Worm (Caenorhabditis elegans): Measurements from ENCODE around the gene cpb-2.
A peak's percentile ranks its signal among the peaks of the same experiment; 100 is the strongest.

cpb-2 gene

DNA sequence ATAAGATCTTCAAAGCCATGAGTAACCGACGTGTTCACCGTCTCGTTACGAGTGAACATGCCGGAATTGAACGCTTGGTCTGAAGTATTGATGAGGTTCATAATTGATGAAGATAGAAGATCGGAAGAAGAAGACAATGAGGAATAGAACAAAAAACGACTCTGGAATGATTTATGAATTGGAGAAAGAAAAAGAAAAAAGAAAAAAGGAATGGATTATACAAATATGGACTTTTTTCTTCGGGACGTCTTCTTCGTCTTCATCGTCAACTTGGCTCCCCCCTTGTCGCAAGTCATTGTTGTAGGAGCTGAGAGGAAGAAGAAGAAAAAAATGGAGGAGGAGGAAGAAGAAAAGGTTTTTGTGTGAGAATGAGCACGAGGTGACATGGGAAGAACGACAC, 34.4 kb downstream of the cpb-2 start, which contains the start of gene srsy-2:
srsy-2 (minus strand) TSS at position 101 of the 400 bp plus-strand sequence.
- TF ChIP-seq ztf-4 (tag; optimal IDR thresholded peaks at IDR 0.05) = no peak
- TF ChIP-seq lin-39 (tag; optimal IDR thresholded peaks at IDR 0.05) = no peak
- TF ChIP-seq nhr-23 (tag; optimal IDR thresholded peaks at IDR 0.05) = no peak
- TF ChIP-seq unc-39 (tag; optimal IDR thresholded peaks at IDR 0.05) = no peak
- TF ChIP-seq unc-55 (GFP tag; optimal IDR thresholded peaks at IDR 0.05) = peak; percentile 67
- TF ChIP-seq nhr-10 (tag; optimal IDR thresholded peaks at IDR 0.05) = no peak
- TF ChIP-seq mdl-1 (tag; optimal IDR thresholded peaks at IDR 0.05) = no peak
- TF ChIP-seq crh-2 (tag; optimal IDR thresholded peaks at IDR 0.05) = no peak
- no peak for TF ChIP-seq egl-27 (tag; optimal IDR thresholded peaks at IDR 0.05)
- TF ChIP-seq sma-9 (GFP tag; optimal IDR thresholded peaks at IDR 0.05) = peak; percentile 8
- TF ChIP-seq sma-9 (tag; optimal IDR thresholded peaks at IDR 0.05) = no peak
- peak; percentile 1 for TF ChIP-seq mab-5 (tag; optimal IDR thresholded peaks at IDR 0.05)

ce11 chrII:6230116-6230515, 37.5 kb downstream of the cpb-2 start:
- no peak for TF ChIP-seq nhr-129 (tag; optimal IDR thresholded peaks at IDR 0.05)
- no peak for TF ChIP-seq mdl-1 (tag; optimal IDR thresholded peaks at IDR 0.05)
- TF ChIP-seq unc-55 (GFP tag; optimal IDR thresholded peaks at IDR 0.05) = no peak
- no peak for TF ChIP-seq C34F6.9 (tag; optimal IDR thresholded peaks at IDR 0.05)
- TF ChIP-seq ztf-1 (GFP tag; conservative IDR thresholded peaks at IDR 0.05) = no peak
- no peak for TF ChIP-seq unc-62 (GFP tag; optimal IDR thresholded peaks at IDR 0.05)
- TF ChIP-seq nhr-23 (tag; optimal IDR thresholded peaks at IDR 0.05) = no peak
- TF ChIP-seq unc-39 (tag; optimal IDR thresholded peaks at IDR 0.05) = no peak
- no peak for TF ChIP-seq ama-1 (optimal IDR thresholded peaks at IDR 0.05)
- TF ChIP-seq lin-39 (tag; optimal IDR thresholded peaks at IDR 0.05) = no peak
- TF ChIP-seq nhr-6 (tag; optimal IDR thresholded peaks at IDR 0.05) = no peak
- TF ChIP-seq ZK546.5 (tag; optimal IDR thresholded peaks at IDR 0.05) = no peak
- TF ChIP-seq nhr-11 (tag; optimal IDR thresholded peaks at IDR 0.05) = no peak
- TF ChIP-seq fos-1 (tag; optimal IDR thresholded peaks at IDR 0.05) = no peak

- no peak for TF ChIP-seq snpc-4 (tag; optimal IDR thresholded peaks at IDR 0.05)
- peak; percentile 27 for TF ChIP-seq fos-1 (tag; optimal IDR thresholded peaks at IDR 0.05)
Observed at ce11 chrII:6235432-6236092, 43.0 kb downstream of the cpb-2 start, which contains the start of gene T24H7.9. T24H7.9 (minus strand) TSS chrII:6235505.

DNA sequence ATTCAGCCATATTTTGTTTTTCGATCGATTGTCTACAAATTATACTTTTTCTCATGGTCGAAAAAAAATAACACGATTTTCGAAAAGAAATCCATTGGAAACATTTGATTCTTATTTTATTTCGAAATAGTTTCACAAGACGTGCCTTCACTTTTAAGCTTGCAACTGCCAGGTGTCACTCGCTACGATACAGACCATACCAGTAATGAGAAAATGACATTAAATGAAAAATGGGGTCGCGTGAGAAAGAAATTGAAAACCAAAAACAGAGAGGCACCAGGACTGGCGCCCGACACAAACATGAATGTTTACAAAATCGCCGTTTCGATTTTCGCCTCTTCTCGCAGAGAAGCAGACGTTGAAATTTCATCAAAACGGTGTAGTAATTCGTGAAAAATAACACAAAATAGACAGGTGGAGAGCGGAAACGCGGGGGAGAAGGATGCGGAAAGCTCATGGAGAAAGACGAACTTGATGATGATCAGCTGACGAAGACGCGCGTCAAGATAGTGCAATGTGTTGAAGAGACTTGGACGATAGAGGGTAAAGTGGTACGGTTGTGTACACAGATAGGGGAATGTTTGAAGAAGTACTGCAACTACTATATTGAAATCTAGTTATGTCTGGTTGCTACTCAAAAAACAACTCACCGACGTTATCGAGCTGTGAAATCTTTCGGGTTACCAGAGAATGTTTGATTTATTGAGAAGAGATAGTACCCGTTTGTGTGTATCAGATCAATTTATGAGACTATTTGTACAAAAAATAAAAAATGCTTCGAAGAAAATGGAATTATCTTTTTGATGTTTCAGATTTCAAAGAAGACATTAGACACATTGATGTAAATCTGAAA, 43.7 kb downstream of the cpb-2 start:
- no peak for TF ChIP-seq nhr-11 (tag; optimal IDR thresholded peaks at IDR 0.05)
- TF ChIP-seq skn-1 (tag; optimal IDR thresholded peaks at IDR 0.05) = no peak
- TF ChIP-seq nhr-12 (tag; optimal IDR thresholded peaks at IDR 0.05) = no peak
- peak; percentile 46 for TF ChIP-seq F13H6.1 (tag; optimal IDR thresholded peaks at IDR 0.05)
- TF ChIP-seq unc-39 (tag; optimal IDR thresholded peaks at IDR 0.05) = no peak
- peak; percentile 21 for TF ChIP-seq nhr-129 (tag; optimal IDR thresholded peaks at IDR 0.05)
- no peak for TF ChIP-seq lin-13 (GFP tag; optimal IDR thresholded peaks at IDR 0.05)
- no peak for TF ChIP-seq sma-3 (GFP tag; optimal IDR thresholded peaks at IDR 0.05)
- peak; percentile 4 for TF ChIP-seq nhr-25 (tag; optimal IDR thresholded peaks at IDR 0.05)

DNA sequence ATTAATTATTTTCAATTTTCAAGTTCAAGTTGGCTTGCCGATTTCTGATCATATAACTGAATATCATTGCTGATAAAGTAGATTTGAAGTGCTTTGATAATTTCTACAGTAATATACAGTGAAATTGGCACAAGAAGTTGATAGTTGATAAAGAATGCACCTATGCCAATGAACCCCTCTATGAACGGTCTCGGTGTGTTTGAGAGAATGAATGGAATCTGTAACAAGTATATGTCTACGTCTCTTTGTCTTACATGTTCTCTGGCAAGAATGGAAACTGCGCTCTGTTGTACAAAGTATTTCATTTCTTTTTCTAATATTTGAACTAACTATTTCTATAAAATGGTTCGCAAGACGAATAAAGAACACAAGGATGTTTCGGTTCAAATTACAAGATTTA, 49.2 kb downstream of the cpb-2 start, which contains the start of gene T24H7.8:
T24H7.8 (plus strand) TSS at position 301 of the 400 bp plus-strand sequence.
- no peak for TF ChIP-seq nhr-12 (tag; optimal IDR thresholded peaks at IDR 0.05)
- TF ChIP-seq fos-1 (tag; optimal IDR thresholded peaks at IDR 0.05) = no peak
- no peak for TF ChIP-seq nhr-21 (tag; optimal IDR thresholded peaks at IDR 0.05)
- TF ChIP-seq Y55F3AM.14 (GFP tag; optimal IDR thresholded peaks at IDR 0.05) = no peak
- TF ChIP-seq ztf-11 (tag; optimal IDR thresholded peaks at IDR 0.05) = no peak
- no peak for TF ChIP-seq nhr-237 (tag; optimal IDR thresholded peaks at IDR 0.05)
- no peak for TF ChIP-seq unc-55 (GFP tag; optimal IDR thresholded peaks at IDR 0.05)
- no peak for TF ChIP-seq nhr-129 (tag; optimal IDR thresholded peaks at IDR 0.05)
- TF ChIP-seq lin-39 (tag; optimal IDR thresholded peaks at IDR 0.05) = no peak
- no peak for TF ChIP-seq nhr-6 (tag; optimal IDR thresholded peaks at IDR 0.05)
- TF ChIP-seq ama-1 (optimal IDR thresholded peaks at IDR 0.05) = no peak
- no peak for TF ChIP-seq ztf-4 (tag; optimal IDR thresholded peaks at IDR 0.05)
- TF ChIP-seq ceh-16 (tag; optimal IDR thresholded peaks at IDR 0.05) = no peak
- TF ChIP-seq gmeb-1 (tag; optimal IDR thresholded peaks at IDR 0.05) = no peak
- no peak for TF ChIP-seq skn-1 (tag; optimal IDR thresholded peaks at IDR 0.05)
- no peak for TF ChIP-seq nhr-23 (tag; optimal IDR thresholded peaks at IDR 0.05)
